Fruit fly (Drosophila melanogaster) whole organism, prepupa: Measurements from ENCODE around the gene disco-r.
A peak's percentile ranks its signal among the peaks of the same experiment; 100 is the strongest.

Experiments used
- CG10669 ChIP-seq: fragments of 200-800 bp; sonication (Bioruptor generic); optimal IDR thresholded peaks from 3 replicates; lab custom pipeline; 2018; ENCODE audit warnings: missing biosample characterization, mild to moderate bottlenecking, missing genetic modification characterization, moderate library complexity
- CG11294 ChIP-seq: fragments of 200-800 bp; sonication (Bioruptor generic); IDR thresholded peaks from 2 replicates; pipeline ENCODE4 v1.3.6; 2022; ENCODE audit warnings: missing biosample characterization, missing genetic modification characterization
- CG11762 ChIP-seq: fragments of 200-800 bp; sonication (Bioruptor generic); optimal IDR thresholded peaks from 3 replicates; lab custom pipeline; 2016; ENCODE audit warnings: missing biosample characterization, missing genetic modification characterization; ENCODE audit not compliant: insufficient read depth
- CG11902 ChIP-seq: fragments of 200-800 bp; sonication (Bioruptor generic); optimal IDR thresholded peaks from 3 replicates; lab custom pipeline; 2016; ENCODE audit warnings: missing biosample characterization, missing genetic modification characterization
- CG15336 ChIP-seq: fragments of 200-800 bp; sonication (Bioruptor generic); IDR thresholded peaks from 2 replicates; pipeline ENCODE4 v1.3.6; 2022; ENCODE audit warnings: missing biosample characterization, missing genetic modification characterization
- CG1621 ChIP-seq: fragments of 200-800 bp; sonication (Bioruptor generic); optimal IDR thresholded peaks from 3 replicates; lab custom pipeline; 2018; ENCODE audit warnings: missing biosample characterization, mild to moderate bottlenecking, missing genetic modification characterization
- CG16779 ChIP-seq: fragments of 200-800 bp; sonication (Bioruptor generic); optimal IDR thresholded peaks from 3 replicates; lab custom pipeline; 2017; ENCODE audit warnings: missing biosample characterization, mild to moderate bottlenecking, missing genetic modification characterization
- CG3032 ChIP-seq: fragments of 200-800 bp; optimal IDR thresholded peaks from 2 replicates; lab custom pipeline; 2019; ENCODE audit warnings: missing biosample characterization, mild to moderate bottlenecking, missing genetic modification characterization, moderate library complexity
- CG3919 ChIP-seq: fragments of 200-800 bp; sonication (Bioruptor generic); optimal IDR thresholded peaks from 3 replicates; lab custom pipeline; 2016; ENCODE audit warnings: missing biosample characterization, missing genetic modification characterization
- CG4318 ChIP-seq: fragments of 200-800 bp; sonication (Bioruptor generic); optimal IDR thresholded peaks from 3 replicates; lab custom pipeline; 2017; ENCODE audit warnings: missing biosample characterization, mild to moderate bottlenecking, missing genetic modification characterization
- CG6808 ChIP-seq: fragments of 200-800 bp; sonication (Bioruptor generic); optimal IDR thresholded peaks from 3 replicates; lab custom pipeline; 2017; ENCODE audit warnings: missing biosample characterization, missing genetic modification characterization, mild to moderate bottlenecking, moderate library complexity, missing genetic modification reagents
- CG6854 ChIP-seq: fragments of 200-800 bp; sonication (Bioruptor generic); optimal IDR thresholded peaks from 2 replicates; lab custom pipeline; 2017; ENCODE audit warnings: missing biosample characterization, mild to moderate bottlenecking, missing genetic modification characterization
- CG7368 ChIP-seq: fragments of 200-800 bp; sonication (Bioruptor generic); optimal IDR thresholded peaks from 3 replicates; lab custom pipeline; 2016; ENCODE audit warnings: missing biosample characterization, missing genetic modification characterization
- CG8119 ChIP-seq: fragments of 200-800 bp; sonication (Bioruptor generic); IDR thresholded peaks from 3 replicates; pipeline ENCODE4 v1.3.6; 2022; ENCODE audit warnings: missing biosample characterization, missing genetic modification characterization
- CG8319 ChIP-seq: fragments of 200-800 bp; sonication (Bioruptor generic); optimal IDR thresholded peaks from 3 replicates; lab custom pipeline; 2016; ENCODE audit warnings: missing biosample characterization, missing genetic modification characterization
- CG8632 ChIP-seq: fragments of 200-800 bp; sonication (Bioruptor generic); optimal IDR thresholded peaks from 3 replicates; lab custom pipeline; 2016; ENCODE audit warnings: missing biosample characterization, missing genetic modification characterization
- CG9139 ChIP-seq: fragments of 200-800 bp; sonication (Bioruptor generic); optimal IDR thresholded peaks from 3 replicates; lab custom pipeline; 2017; ENCODE audit warnings: missing biosample characterization, mild to moderate bottlenecking, missing genetic modification characterization
- Eip75B ChIP-seq: fragments of 200-800 bp; sonication (Bioruptor generic); optimal IDR thresholded peaks from 3 replicates; lab custom pipeline; 2016; ENCODE audit warnings: missing biosample characterization, missing genetic modification characterization
- Eip78C ChIP-seq: fragments of 200-800 bp; sonication (Bioruptor generic); peaks from one replicate; lab custom pipeline; 2016; ENCODE audit warnings: missing biosample characterization, missing genetic modification characterization
- Eip93F ChIP-seq: fragments of 200-800 bp; sonication (Bioruptor generic); optimal IDR thresholded peaks from 2 replicates; lab custom pipeline; 2016; ENCODE audit warnings: missing biosample characterization, mild to moderate bottlenecking, missing genetic modification characterization
- Ets21C ChIP-seq: fragments of 200-800 bp; sonication (Bioruptor generic); optimal IDR thresholded peaks from 3 replicates; lab custom pipeline; 2016; ENCODE audit warnings: missing biosample characterization, missing genetic modification characterization
- Ets96B ChIP-seq: fragments of 200-800 bp; optimal IDR thresholded peaks from 2 replicates; lab custom pipeline; 2019; ENCODE audit warnings: missing biosample characterization, mild to moderate bottlenecking, missing genetic modification characterization, moderate library complexity
- Hr4 ChIP-seq: fragments of 200-800 bp; sonication (Bioruptor generic); optimal IDR thresholded peaks from 3 replicates; lab custom pipeline; 2016; ENCODE audit warnings: missing biosample characterization, missing genetic modification characterization
- Met ChIP-seq: fragments of 200-800 bp; sonication (Bioruptor generic); optimal IDR thresholded peaks from 3 replicates; lab custom pipeline; 2016; ENCODE audit warnings: missing biosample characterization, missing genetic modification characterization
- OdsH ChIP-seq: fragments of 200-800 bp; sonication (Bioruptor generic); optimal IDR thresholded peaks from 3 replicates; lab custom pipeline; 2016; ENCODE audit warnings: missing biosample characterization, missing genetic modification characterization
- Smox ChIP-seq: fragments of 200-800 bp; sonication (Bioruptor generic); optimal IDR thresholded peaks from 3 replicates; lab custom pipeline; 2016; ENCODE audit warnings: missing biosample characterization, missing genetic modification characterization
- Sox102F ChIP-seq: fragments of 200-800 bp; sonication (Bioruptor generic); optimal IDR thresholded peaks from 2 replicates; lab custom pipeline; 2016; ENCODE audit warnings: missing biosample characterization, mild to moderate bottlenecking, missing genetic modification characterization
- Sox14 ChIP-seq: fragments of 200-800 bp; sonication (Bioruptor generic); optimal IDR thresholded peaks from 3 replicates; lab custom pipeline; 2016; ENCODE audit warnings: missing biosample characterization, missing genetic modification characterization
- achi ChIP-seq: fragments of 200-800 bp; sonication (Bioruptor generic); optimal IDR thresholded peaks from 3 replicates; lab custom pipeline; 2016; ENCODE audit warnings: missing biosample characterization, missing genetic modification characterization
- acj6 ChIP-seq: fragments of 200-800 bp; sonication (Bioruptor generic); optimal IDR thresholded peaks from 3 replicates; lab custom pipeline; 2016; ENCODE audit warnings: missing biosample characterization, missing genetic modification characterization
- fd59A ChIP-seq: fragments of 200-800 bp; sonication (Bioruptor generic); optimal IDR thresholded peaks from 2 replicates; lab custom pipeline; 2017; ENCODE audit warnings: missing biosample characterization, mild to moderate bottlenecking, missing genetic modification characterization, missing genetic modification reagents
- fd85E ChIP-seq: fragments of 200-800 bp; sonication (Bioruptor generic); optimal IDR thresholded peaks from 3 replicates; lab custom pipeline; 2016; ENCODE audit warnings: missing biosample characterization, missing genetic modification characterization
- fkh ChIP-seq: fragments of 200-800 bp; sonication (Bioruptor generic); optimal IDR thresholded peaks from 3 replicates; lab custom pipeline; 2017; ENCODE audit warnings: missing biosample characterization, mild to moderate bottlenecking, missing genetic modification characterization, moderate library complexity
- lz ChIP-seq: fragments of 200-800 bp; sonication (Bioruptor generic); optimal IDR thresholded peaks from 3 replicates; lab custom pipeline; 2016; ENCODE audit warnings: missing biosample characterization, missing genetic modification characterization
- pdm3 ChIP-seq: fragments of 200-800 bp; sonication (Bioruptor generic); optimal IDR thresholded peaks from 3 replicates; lab custom pipeline; 2016; ENCODE audit warnings: missing biosample characterization, missing genetic modification characterization
- salr ChIP-seq, 2 experiments: fragments of 200-800 bp; sonication (Bioruptor generic); optimal IDR thresholded peaks; 3 replicates each; lab custom pipeline; 2016 to 2018; ENCODE audit warnings: missing biosample characterization in 2 of 2, missing genetic modification characterization in 2 of 2, mild to moderate bottlenecking in 1 of 2
- spab ChIP-seq: fragments of 200-800 bp; sonication (Bioruptor generic); optimal IDR thresholded peaks from 2 replicates; lab custom pipeline; 2017; ENCODE audit warnings: missing biosample characterization, mild to moderate bottlenecking, missing genetic modification characterization, missing genetic modification reagents
- ss ChIP-seq, 2 experiments: fragments of 200-800 bp; sonication (Bioruptor generic); optimal IDR thresholded peaks; 2 replicates in 1 of 2; 3 replicates in 1 of 2; lab custom pipeline; 2017 to 2018; ENCODE audit warnings: mild to moderate bottlenecking in 2 of 2, missing biosample characterization in 2 of 2, missing genetic modification characterization in 2 of 2, moderate library complexity in 1 of 2
- svp ChIP-seq: fragments of 200-800 bp; sonication (Bioruptor generic); peaks from one replicate; lab custom pipeline; 2016; ENCODE audit warnings: missing biosample characterization, missing genetic modification characterization
- topi ChIP-seq: fragments of 200-800 bp; sonication (Bioruptor generic); optimal IDR thresholded peaks from 3 replicates; lab custom pipeline; 2016; ENCODE audit warnings: missing biosample characterization, missing genetic modification characterization

The disco-r gene

DNA sequence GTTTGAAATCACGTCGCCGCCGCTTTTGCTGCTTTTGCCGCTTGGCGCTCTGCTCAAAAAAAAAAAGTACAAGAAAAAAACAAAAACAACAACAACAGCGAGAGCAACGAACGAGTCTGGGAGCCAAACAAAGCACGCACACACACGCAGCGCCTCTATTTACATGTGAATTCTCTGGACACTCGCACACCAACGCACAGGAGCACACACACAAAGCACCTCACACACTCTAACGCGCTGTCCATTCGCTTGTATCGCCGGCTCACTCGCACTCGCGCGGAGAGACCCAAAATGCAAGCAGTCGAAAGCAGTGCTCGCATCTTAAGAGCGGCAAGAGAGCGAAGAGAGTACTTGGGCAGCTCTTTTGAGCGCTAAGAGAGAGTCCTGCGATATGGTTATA lies at the start of gene disco-r (continued):
- TF ChIP-seq CG11762 (GFP tag; lab: Kevin White, UChicago): no peak
- TF ChIP-seq achi (GFP tag; lab: Kevin White, UChicago): no peak
- peak in 1 of 2 experiments; percentile 0 for TF ChIP-seq ss (GFP tag; optimal IDR thresholded peaks at IDR 0.05; lab: Kevin White, UChicago)
- TF ChIP-seq Sox102F (GFP tag; lab: Kevin White, UChicago): no peak
- TF ChIP-seq Hr4 (GFP tag; lab: Kevin White, UChicago): no peak
- no peak for TF ChIP-seq fd85E (GFP tag; lab: Kevin White, UChicago)
- no peak for TF ChIP-seq Ets96B
- TF ChIP-seq, all 60 proteins: peak for 13

DNA sequence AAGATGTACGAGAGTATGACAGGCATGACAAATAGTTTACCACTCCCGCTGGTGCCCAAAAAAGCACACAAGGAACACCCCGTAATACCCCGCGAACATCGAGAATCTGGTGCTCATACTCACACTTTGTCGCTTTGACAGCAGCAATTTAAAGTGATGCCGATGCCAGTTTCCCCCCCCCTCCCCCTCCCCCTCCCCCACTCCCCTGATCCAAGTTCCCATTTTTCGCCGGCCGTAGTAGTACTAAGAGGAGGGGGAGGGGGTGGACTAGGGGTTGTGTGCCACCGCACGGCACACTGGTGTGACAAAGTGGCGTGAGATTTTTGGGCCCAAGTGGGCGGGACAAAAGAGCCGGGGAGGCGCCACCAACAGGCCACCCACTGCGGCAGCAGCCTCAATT lies 45.0 kb upstream of the disco-r start:
- TF ChIP-seq Sox102F (GFP tag; lab: Kevin White, UChicago) (no peak), Smox (no peak), svp (GFP tag; lab: Kevin White, UChicago) (peak; percentile 44)

DNA sequence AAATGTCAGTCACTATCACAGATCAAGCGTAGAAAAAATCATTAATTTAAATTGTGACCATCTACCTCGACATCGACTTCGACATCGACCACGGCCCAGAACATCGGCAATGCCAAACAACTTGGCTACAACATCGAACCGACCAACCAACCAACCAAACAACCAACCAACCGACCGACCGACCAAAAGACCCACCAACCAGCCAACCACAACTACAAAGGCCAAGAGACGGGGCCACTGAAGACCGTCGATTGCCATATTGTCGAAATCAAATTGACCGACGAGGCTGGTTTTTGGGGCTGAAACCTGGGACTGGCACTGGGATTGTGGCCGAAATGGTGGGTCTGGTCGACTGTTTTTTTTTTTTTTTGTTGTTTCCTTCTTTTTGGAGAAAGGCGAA lies 26.3 kb upstream of the disco-r start:
- no peak for TF ChIP-seq CG4318 (GFP tag; lab: Kevin White, UChicago)
- no peak for TF ChIP-seq CG11902 (GFP tag; lab: Kevin White, UChicago)
- no peak for TF ChIP-seq CG7368 (GFP tag; lab: Kevin White, UChicago)
- no peak for TF ChIP-seq Eip78C (GFP tag; lab: Kevin White, UChicago)
- no peak for TF ChIP-seq CG15336 (GFP tag; lab: Robert Waterston, UW)
- TF ChIP-seq salr (GFP tag; optimal IDR thresholded peaks at IDR 0.05; lab: Kevin White, UChicago): no peak
- no peak for TF ChIP-seq CG11294 (GFP tag; lab: Robert Waterston, UW)
- TF ChIP-seq Ets21C (GFP tag; lab: Kevin White, UChicago): no peak
- no peak for TF ChIP-seq Hr4 (GFP tag; lab: Kevin White, UChicago)
- TF ChIP-seq Eip75B: no peak
- TF ChIP-seq Met: no peak
- no peak for TF ChIP-seq OdsH (GFP tag; lab: Kevin White, UChicago)
- TF ChIP-seq, all 60 proteins: peak for 0

DNA sequence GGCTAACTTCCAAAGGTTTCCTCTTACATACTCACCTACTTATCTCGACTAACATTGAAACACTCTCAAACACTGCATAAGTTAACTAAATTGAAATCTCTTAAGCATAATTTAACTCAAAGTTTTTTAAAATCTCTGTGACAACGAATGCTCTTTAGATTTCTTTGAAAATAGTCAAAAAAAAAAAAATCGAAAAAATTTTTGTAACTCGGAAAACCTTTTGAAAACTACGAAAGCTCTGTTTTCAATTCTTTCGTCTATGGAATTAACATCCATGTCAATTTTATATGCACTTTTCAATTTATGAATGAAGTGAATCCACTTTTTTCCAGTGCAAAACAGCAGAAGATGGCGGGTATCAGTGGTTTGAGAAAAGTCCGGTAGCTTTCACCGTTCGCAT lies 22.6 kb upstream of the disco-r start:
- peak; percentile 14 for TF ChIP-seq Eip78C (GFP tag; lab: Kevin White, UChicago)
- no peak for TF ChIP-seq lz (GFP tag; lab: Kevin White, UChicago)
- TF ChIP-seq Ets21C (GFP tag; lab: Kevin White, UChicago): no peak
- TF ChIP-seq CG11294 (GFP tag; lab: Robert Waterston, UW): no peak

DNA sequence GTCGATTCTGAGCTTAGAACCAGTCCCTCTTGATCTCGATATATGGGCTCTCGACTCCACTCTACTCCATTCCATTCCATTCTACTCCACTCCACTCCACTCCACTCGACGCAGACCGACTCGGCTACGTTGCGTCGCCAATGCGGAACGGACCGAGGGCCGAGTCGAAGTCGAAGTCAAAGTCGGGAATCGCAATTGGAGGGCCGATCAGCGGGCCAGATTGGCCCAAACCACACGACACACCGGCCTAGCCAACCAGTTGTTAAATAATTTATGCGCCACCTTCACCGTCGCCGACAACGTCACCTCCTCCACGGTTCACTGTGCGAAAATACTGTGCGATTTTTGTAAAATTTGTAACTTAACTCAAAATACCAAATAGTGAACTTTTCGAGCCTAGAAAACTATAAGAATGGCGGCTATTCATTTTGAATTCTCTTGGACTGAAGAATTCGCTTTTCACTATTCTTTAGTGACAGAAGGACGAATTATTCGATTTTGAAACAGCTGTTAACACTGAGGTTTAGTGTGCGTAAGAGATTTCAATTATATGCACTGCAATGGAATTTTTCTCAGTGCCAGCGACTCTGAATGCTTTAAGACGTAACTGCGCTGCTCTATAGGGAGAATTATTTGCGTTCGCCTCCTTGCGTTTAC lies 9.6 kb upstream of the disco-r start:
- TF ChIP-seq Sox14 (GFP tag; lab: Kevin White, UChicago) (peak; percentile 72), spab (GFP tag; lab: Kevin White, UChicago) (peak; percentile 69), fkh (GFP tag; lab: Kevin White, UChicago) (no peak), CG3919 (GFP tag; lab: Kevin White, UChicago) (peak; percentile 61), lz (GFP tag; lab: Kevin White, UChicago) (peak; percentile 53), fd59A (GFP tag; lab: Kevin White, UChicago) (peak; percentile 70), CG11902 (GFP tag; lab: Kevin White, UChicago) (peak; percentile 29), Eip75B (peak; percentile 76), CG1621 (tag; lab: Kevin White, UChicago) (peak; percentile 71), CG4318 (GFP tag; lab: Kevin White, UChicago) (no peak), Ets21C (GFP tag; lab: Kevin White, UChicago) (peak; percentile 28), CG8319 (GFP tag; lab: Kevin White, UChicago) (peak; percentile 44), CG11762 (GFP tag; lab: Kevin White, UChicago) (peak; percentile 57), CG9139 (GFP tag; lab: Kevin White, UChicago) (peak; percentile 17), Eip93F (no peak), CG8119 (GFP tag; lab: Robert Waterston, UW) (peak; percentile 69), salr (GFP tag; optimal IDR thresholded peaks at IDR 0.05; lab: Kevin White, UChicago) (peak; percentile 39 to 70), topi (peak; percentile 68), fd85E (GFP tag; lab: Kevin White, UChicago) (no peak), CG10669 (GFP tag; lab: Kevin White, UChicago) (peak; percentile 80), pdm3 (GFP tag; lab: Kevin White, UChicago) (peak; percentile 78), CG6808 (GFP tag; lab: Kevin White, UChicago) (peak; percentile 70), CG8632 (peak; percentile 55), CG15336 (GFP tag; lab: Robert Waterston, UW) (peak; percentile 58), acj6 (GFP tag; lab: Kevin White, UChicago) (peak; percentile 72), CG3032 (tag; lab: Kevin White, UChicago) (peak; percentile 80), Hr4 (GFP tag; lab: Kevin White, UChicago) (peak; percentile 50), CG6854 (GFP tag; lab: Kevin White, UChicago) (no peak), Met (peak; percentile 58), CG16779 (tag; lab: Kevin White, UChicago) (peak; percentile 45)
